Worm (Caenorhabditis elegans) whole organism, midembryonic: ENCODE data around the gene Y37E11AM.3.

Experiments used
- T22C8.4 ChIP-seq: fragments of 200-800 bp; sonication (Bioruptor generic); IDR thresholded peaks from 2 replicates; pipeline ENCODE4 v1.3.6; 2022; ENCODE audit warnings: missing genetic modification characterization, missing compliant biosample characterization
- flt-1 ChIP-seq: fragments of 200-800 bp; sonication (Bioruptor generic); IDR thresholded peaks from 2 replicates; pipeline ENCODE4 v1.3.6; 2022; ENCODE audit warnings: missing genetic modification characterization, missing compliant biosample characterization
- klf-2 ChIP-seq: fragments of 200-800 bp; sonication (Bioruptor generic); conservative IDR thresholded peaks from 2 replicates; pipeline ENCODE4 v1.3.6; 2022; ENCODE audit warnings: missing genetic modification reagents, missing genetic modification characterization, missing compliant biosample characterization
- tab-1 ChIP-seq: fragments of 200-800 bp; sonication (Bioruptor generic); IDR thresholded peaks from 2 replicates; pipeline ENCODE4 v1.3.6; 2022; ENCODE audit warnings: missing genetic modification characterization, missing compliant biosample characterization
- ztf-23 ChIP-seq: fragments of 200-800 bp; sonication (Bioruptor generic); IDR thresholded peaks from 2 replicates; pipeline ENCODE4 v1.3.6; 2022; ENCODE audit warnings: missing genetic modification reagents, missing genetic modification characterization, missing compliant biosample characterization
- ztf-29 ChIP-seq: fragments of 200-800 bp; sonication (Bioruptor generic); IDR thresholded peaks from 2 replicates; pipeline ENCODE4 v1.3.6; 2022; ENCODE audit warnings: missing genetic modification reagents, missing genetic modification characterization, missing compliant biosample characterization

DNA sequence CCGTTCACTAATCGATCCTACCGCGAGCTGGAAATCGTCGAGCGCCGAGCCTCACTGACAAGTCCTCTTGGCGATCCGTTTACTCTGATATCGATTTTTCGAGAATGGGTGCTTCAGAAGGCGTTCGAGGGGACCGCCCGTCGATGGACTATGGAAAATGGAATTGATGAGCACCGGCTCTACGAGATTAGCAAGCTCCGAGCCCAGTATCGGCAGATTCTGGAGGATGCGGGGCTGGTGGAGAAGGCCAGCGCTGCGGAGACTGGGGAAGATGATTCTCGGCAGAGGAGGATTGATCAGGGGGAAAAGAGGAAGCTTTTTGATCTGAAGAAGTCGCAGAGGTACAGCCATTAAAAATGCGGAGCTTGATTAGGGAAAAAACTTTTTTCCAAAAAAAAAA is 12.5 kb upstream of the Y37E11AM.3 start:
- TF ChIP-seq flt-1 (no peak), T22C8.4 (GFP tag; lab: Robert Waterston, UW) (no peak), ztf-23 (GFP tag; lab: Robert Waterston, UW) (no peak), klf-2 (GFP tag; lab: Robert Waterston, UW) (no peak), tab-1 (GFP tag; lab: Robert Waterston, UW) (no peak), ztf-29 (GFP tag; lab: Robert Waterston, UW) (no peak)
